Fruit fly (Drosophila melanogaster): ENCODE data around the gene Sgs8.

The Sgs8 gene

DNA sequence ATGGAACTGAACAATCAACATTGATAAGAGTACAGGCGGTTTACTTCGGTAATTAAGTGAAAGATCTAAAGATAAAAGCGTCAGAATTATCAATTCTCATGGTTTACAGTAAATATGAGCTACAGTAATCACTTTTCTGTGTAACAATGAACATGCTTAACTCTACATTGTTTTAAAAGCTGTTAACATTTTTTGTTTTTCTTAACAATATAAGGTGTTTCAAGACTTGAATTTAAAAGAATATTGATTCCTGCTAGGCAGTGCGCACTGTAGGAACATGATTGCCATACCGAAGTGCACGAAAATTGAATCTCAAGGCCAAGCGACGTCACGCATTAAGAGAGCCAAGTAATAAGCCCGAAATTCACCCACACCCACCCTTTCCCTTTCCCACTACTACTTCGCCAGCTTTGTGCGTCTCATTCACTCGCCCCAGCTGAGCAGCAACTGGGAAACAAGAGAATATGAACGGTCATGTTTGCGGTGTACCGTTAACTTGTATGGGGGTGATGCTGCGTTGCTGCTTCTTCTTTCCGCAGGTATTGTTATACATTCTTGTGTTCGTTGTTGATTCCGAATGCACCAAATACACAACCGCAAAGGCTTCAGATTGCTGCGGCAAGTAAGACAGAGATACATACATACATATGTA is 17.8 kb downstream of the Sgs8 start (continued):
- no peak for TF ChIP-seq CG12236 (GFP tag; optimal IDR thresholded peaks at IDR 0.05)
- no peak for TF ChIP-seq NC2α (GFP tag; optimal IDR thresholded peaks at IDR 0.05)
- peak; percentile 5 for TF ChIP-seq nom (GFP tag; optimal IDR thresholded peaks at IDR 0.05)
- no peak for TF ChIP-seq pan (optimal IDR thresholded peaks at IDR 0.05)
- peak in 1 of 2 experiments; percentile 83 for TF ChIP-seq pan (GFP tag; optimal IDR thresholded peaks at IDR 0.05 in 1 of 2, IDR thresholded peaks at IDR 0.05 in 1 of 2)
- peak; percentile 28 for TF ChIP-seq jing (GFP tag; optimal IDR thresholded peaks at IDR 0.05)
- peak; percentile 34 for TF ChIP-seq CG16815 (GFP tag; optimal IDR thresholded peaks at IDR 0.05)
- TF ChIP-seq z (GFP tag; IDR thresholded peaks at IDR 0.05): peak; percentile 48; the same call in 1 of the 3 replicates
- TF ChIP-seq CG12219 (GFP tag; optimal IDR thresholded peaks at IDR 0.05): peak; percentile 21
- no peak for TF ChIP-seq CG11560 (tag; IDR thresholded peaks at IDR 0.05)
- peak; percentile 70 for TF ChIP-seq CoRest (tag; optimal IDR thresholded peaks at IDR 0.05)
- peak; percentile 65 for TF ChIP-seq mam (GFP tag; optimal IDR thresholded peaks at IDR 0.05)
- peak; percentile 21 for TF ChIP-seq CG15073 (GFP tag; optimal IDR thresholded peaks at IDR 0.05)
- peak; percentile 6 for TF ChIP-seq CG8388 (GFP tag; optimal IDR thresholded peaks at IDR 0.05)
- TF ChIP-seq CG5953 (GFP tag; IDR thresholded peaks at IDR 0.05): 0 out of 2 replicates have a peak, but pooled peaks have one; percentile 33
- no peak for TF ChIP-seq Hmx (GFP tag; optimal IDR thresholded peaks at IDR 0.05)
- no peak for TF ChIP-seq knrl (GFP tag; IDR thresholded peaks at IDR 0.05; ENCODE audit: partially characterized antibody)
- TF ChIP-seq CG17385 (GFP tag; optimal IDR thresholded peaks at IDR 0.05): peak; percentile 64
- TF ChIP-seq CG42726 (GFP tag; IDR thresholded peaks at IDR 0.05; ENCODE audit: partially characterized antibody): no peak
- TF ChIP-seq CG12071 (GFP tag; optimal IDR thresholded peaks at IDR 0.05): peak; percentile 21
- no peak for TF ChIP-seq pb (GFP tag; optimal IDR thresholded peaks at IDR 0.05)
- TF ChIP-seq Jarid2 (GFP tag; optimal IDR thresholded peaks at IDR 0.05): no peak
- TF ChIP-seq cato (GFP tag; optimal IDR thresholded peaks at IDR 0.05; ENCODE audit: borderline replicate concordance): no peak
- no peak for TF ChIP-seq CkIIα-i1 (GFP tag; IDR thresholded peaks at IDR 0.05)
- no peak for TF ChIP-seq salm (tag; optimal IDR thresholded peaks at IDR 0.05)
- peak; percentile 37; the same call in 1 of the 2 replicates for TF ChIP-seq CG10959 (GFP tag; IDR thresholded peaks at IDR 0.05)
- TF ChIP-seq Bteb2 (GFP tag; optimal IDR thresholded peaks at IDR 0.05): peak; percentile 52
- no peak for TF ChIP-seq C15 (GFP tag; IDR thresholded peaks at IDR 0.05)
- TF ChIP-seq Ets65A (GFP tag): no peak
- peak; percentile 55; the same call in 1 of the 3 replicates for TF ChIP-seq otp (GFP tag; IDR thresholded peaks at IDR 0.05)
- no peak for TF ChIP-seq crp (GFP tag; optimal IDR thresholded peaks at IDR 0.05)
- peak; percentile 72 for TF ChIP-seq Ptx1 (GFP tag; IDR thresholded peaks at IDR 0.05)
- peak; percentile 78 for TF ChIP-seq CG2678 (tag; optimal IDR thresholded peaks at IDR 0.05)
- peak; percentile 57 for TF ChIP-seq pros (GFP tag; optimal IDR thresholded peaks at IDR 0.05)
- TF ChIP-seq Hand (GFP tag; optimal IDR thresholded peaks at IDR 0.05): peak; percentile 51
- peak; percentile 13 for TF ChIP-seq CG6654 (GFP tag; optimal IDR thresholded peaks at IDR 0.05)
- TF ChIP-seq CG8290 (GFP tag; optimal IDR thresholded peaks at IDR 0.05): no peak
- peak in 1 of 2 experiments; percentile 83 for TF ChIP-seq CG8290 (tag; optimal IDR thresholded peaks at IDR 0.05)
- peak; percentile 27 for TF ChIP-seq pho (GFP tag; optimal IDR thresholded peaks at IDR 0.05)
- peak; percentile 37 for TF ChIP-seq CG10543 (GFP tag; optimal IDR thresholded peaks at IDR 0.05)
- no peak for TF ChIP-seq lov (optimal IDR thresholded peaks at IDR 0.05)
- peak; percentile 50; the same call in 1 of the 3 replicates for TF ChIP-seq lov (GFP tag; IDR thresholded peaks at IDR 0.05)
- TF ChIP-seq Rx (GFP tag; IDR thresholded peaks at IDR 0.05): peak; percentile 44; the same call in 1 of the 2 replicates
- TF ChIP-seq al (GFP tag; IDR thresholded peaks at IDR 0.05): peak; percentile 14; the same call in 1 of the 2 replicates
- TF ChIP-seq tup (GFP tag; optimal IDR thresholded peaks at IDR 0.05): no peak
- TF ChIP-seq lbe (GFP tag; optimal IDR thresholded peaks at IDR 0.05): peak; percentile 81
- TF ChIP-seq ken (GFP tag; IDR thresholded peaks at IDR 0.05): peak; percentile 60; the same call in 1 of the 3 replicates
- peak; percentile 69; the same call in 1 of the 2 replicates for TF ChIP-seq CG10366 (GFP tag; IDR thresholded peaks at IDR 0.05)
- peak; percentile 73 for TF ChIP-seq Ada2b (GFP tag; IDR thresholded peaks at IDR 0.05)
- TF ChIP-seq CG1529 (GFP tag; optimal IDR thresholded peaks at IDR 0.05): no peak
